Worm (Caenorhabditis elegans): ENCODE data around the gene grl-10.

- no peak for TF ChIP-seq W03F9.2 (tag; optimal IDR thresholded peaks at IDR 0.05)
- no peak for TF ChIP-seq dao-5 (tag; optimal IDR thresholded peaks at IDR 0.05)
- no peak for TF ChIP-seq him-1 (tag; optimal IDR thresholded peaks at IDR 0.05)
These were observed 30.3 kb upstream of the grl-10 start for ce11 chrV:7744068-7744467.

Data from whole organism, L4/young adult.